Worm (Caenorhabditis elegans) whole organism, L1 larva: ENCODE data around the gene F56H9.9.
A peak's percentile ranks its signal among the peaks of the same experiment; 100 is the strongest.

Experiments
- aha-1 ChIP-seq: fragments of 150-350 bp; optimal IDR thresholded peaks from 2 replicates; lab custom pipeline; 2014; ENCODE audit warnings: missing biosample characterization, missing genetic modification characterization
- blmp-1 ChIP-seq: fragments of 150-350 bp; optimal IDR thresholded peaks from 2 replicates; lab custom pipeline; 2014; ENCODE audit warnings: missing biosample characterization, missing genetic modification characterization
- ceh-63 ChIP-seq: fragments of 200-800 bp; sonication (Bioruptor generic); optimal IDR thresholded peaks from 2 replicates; lab custom pipeline; 2018; ENCODE audit warnings: mild to moderate bottlenecking, missing genetic modification characterization, missing compliant biosample characterization
- ceh-8 ChIP-seq: fragments of 200-800 bp; sonication (Bioruptor generic); optimal IDR thresholded peaks from 2 replicates; lab custom pipeline; 2018; ENCODE audit warnings: mild to moderate bottlenecking, missing genetic modification characterization, moderate library complexity, missing compliant biosample characterization
- ceh-90 ChIP-seq: sonication (generic microtip); optimal IDR thresholded peaks from 2 replicates; lab custom pipeline; 2016; ENCODE audit warnings: missing genetic modification characterization, missing compliant biosample characterization
- efl-1 ChIP-seq, 4 experiments: fragments of 150-350 bp; optimal IDR thresholded peaks in 3 of 4; peaks in 1 of 4; 1 replicate in 1 of 4; 2 replicates in 3 of 4; lab custom pipeline; 2014; ENCODE audit warnings: missing biosample characterization in 2 of 4, missing genetic modification characterization in 2 of 4, missing genetic modification reagents in 2 of 4
- egl-13 ChIP-seq: sonication (generic microtip); optimal IDR thresholded peaks from 2 replicates; lab custom pipeline; 2016; ENCODE audit warnings: missing genotype, missing genetic modification reagents, missing genetic modification characterization, missing compliant biosample characterization
- egl-27 ChIP-seq, 2 experiments: fragments of 150-350 bp in 1 of 2; sonication (generic microtip); optimal IDR thresholded peaks; 3 replicates each; lab custom pipeline; 2017 to 2018; ENCODE audit warnings: missing biosample characterization in 2 of 2, missing genetic modification characterization in 2 of 2, missing genetic modification reagents in 2 of 2
- elt-2 ChIP-seq: sonication (generic microtip); optimal IDR thresholded peaks from 2 replicates; lab custom pipeline; 2016; ENCODE audit warnings: missing genetic modification characterization, mild to moderate bottlenecking, inconsistent platforms, missing compliant biosample characterization, missing genetic modification reagents
- elt-3 ChIP-seq, 6 experiments: fragments of 150-350 bp in 1 of 6; sonication (generic microtip); optimal IDR thresholded peaks; 2 replicates each; lab custom pipeline; 2017 to 2018; ENCODE audit warnings: missing biosample characterization in 6 of 6, missing genetic modification characterization in 6 of 6, inconsistent platforms in 1 of 6
- ets-5 ChIP-seq: fragments of 200-800 bp; sonication (Bioruptor generic); IDR thresholded peaks from 2 replicates; pipeline ENCODE4 v1.3.6; 2022; ENCODE audit warnings: missing genetic modification characterization, missing compliant biosample characterization
- fos-1 ChIP-seq: fragments of 150-350 bp; optimal IDR thresholded peaks from 2 replicates; lab custom pipeline; 2014; ENCODE audit warnings: missing biosample characterization, missing genetic modification characterization
- hlh-17 ChIP-seq: fragments of 200-800 bp; sonication (Bioruptor generic); optimal IDR thresholded peaks from 2 replicates; lab custom pipeline; 2018; ENCODE audit warnings: missing genetic modification characterization, mild to moderate bottlenecking, missing compliant biosample characterization, moderate library complexity, borderline replicate concordance
- hlh-4 ChIP-seq: sonication (generic microtip); optimal IDR thresholded peaks from 2 replicates; lab custom pipeline; 2016; ENCODE audit warnings: mild to moderate bottlenecking, missing genetic modification characterization, missing compliant biosample characterization
- hpl-2 ChIP-seq: fragments of 150-350 bp; optimal IDR thresholded peaks from 2 replicates; lab custom pipeline; 2014; ENCODE audit warnings: missing biosample characterization, missing genetic modification reagents, missing genetic modification characterization
- isw-1 ChIP-seq: fragments of 200-800 bp; sonication (Bioruptor generic); IDR thresholded peaks from 2 replicates; pipeline ENCODE4 v1.3.6; 2022; ENCODE audit warnings: missing genetic modification characterization, missing compliant biosample characterization
- jun-1 ChIP-seq: fragments of 150-350 bp; optimal IDR thresholded peaks from 2 replicates; lab custom pipeline; 2014; ENCODE audit warnings: missing biosample characterization, missing genetic modification reagents, missing genetic modification characterization
- lin-14 ChIP-seq: fragments of 200-800 bp; sonication (Bioruptor generic); optimal IDR thresholded peaks from 2 replicates; lab custom pipeline; 2018; ENCODE audit warnings: mild to moderate bottlenecking, missing genetic modification characterization, moderate library complexity, missing compliant biosample characterization
- lin-15B ChIP-seq: fragments of 150-350 bp; sonication (generic microtip); optimal IDR thresholded peaks from 3 replicates; lab custom pipeline; 2014; ENCODE audit warnings: missing biosample characterization, missing genetic modification characterization
- lin-35 ChIP-seq, 2 experiments: fragments of 150-350 bp; optimal IDR thresholded peaks; 2 replicates each; lab custom pipeline; 2014; ENCODE audit warnings: missing biosample characterization in 2 of 2, missing genetic modification characterization in 2 of 2, missing genetic modification reagents in 2 of 2
- lin-39 ChIP-seq: fragments of 150-350 bp; optimal IDR thresholded peaks from 2 replicates; lab custom pipeline; 2014; ENCODE audit warnings: missing biosample characterization, missing genetic modification reagents, missing genetic modification characterization
- lsy-2 ChIP-seq, 2 experiments: fragments of 150-350 bp; optimal IDR thresholded peaks; 2 replicates each; lab custom pipeline; 2014; ENCODE audit warnings: missing biosample characterization in 2 of 2, missing genetic modification characterization in 2 of 2
- mab-9 ChIP-seq: fragments of 200-800 bp; sonication (Bioruptor generic); IDR thresholded peaks from 2 replicates; pipeline ENCODE4 v1.3.6; 2022; ENCODE audit warnings: missing genetic modification reagents, missing genetic modification characterization, missing compliant biosample characterization
- mef-2 ChIP-seq: fragments of 150-350 bp; optimal IDR thresholded peaks from 2 replicates; lab custom pipeline; 2014; ENCODE audit warnings: missing biosample characterization, missing genetic modification characterization
- nhr-12 ChIP-seq: sonication (generic microtip); optimal IDR thresholded peaks from 2 replicates; lab custom pipeline; 2017; ENCODE audit warnings: missing biosample characterization, missing genetic modification characterization
- nhr-19 ChIP-seq: fragments of 200-800 bp; sonication (Bioruptor generic); conservative IDR thresholded peaks from 2 replicates; pipeline ENCODE4 v1.3.6; 2022; ENCODE audit warnings: missing genetic modification characterization, missing compliant biosample characterization
- nhr-28 ChIP-seq: fragments of 150-350 bp; optimal IDR thresholded peaks from 2 replicates; lab custom pipeline; 2014; ENCODE audit warnings: missing biosample characterization, missing genetic modification characterization
- nhr-47 ChIP-seq: sonication (generic microtip); optimal IDR thresholded peaks from 2 replicates; lab custom pipeline; 2016; ENCODE audit warnings: mild to moderate bottlenecking, missing genetic modification characterization, moderate library complexity, missing compliant biosample characterization
- nhr-71 ChIP-seq: sonication (generic microtip); optimal IDR thresholded peaks from 2 replicates; lab custom pipeline; 2016; ENCODE audit warnings: mild to moderate bottlenecking, missing genetic modification characterization, moderate library complexity, missing compliant biosample characterization
- nhr-76 ChIP-seq: sonication (generic microtip); optimal IDR thresholded peaks from 2 replicates; lab custom pipeline; 2017; ENCODE audit warnings: missing biosample characterization, missing genetic modification characterization
- nhr-77 ChIP-seq: fragments of 150-350 bp; optimal IDR thresholded peaks from 2 replicates; lab custom pipeline; 2014; ENCODE audit warnings: missing biosample characterization, missing genetic modification characterization
- nhr-84 ChIP-seq: sonication (generic microtip); optimal IDR thresholded peaks from 2 replicates; lab custom pipeline; 2017; ENCODE audit warnings: missing biosample characterization, missing genetic modification characterization
- pag-3 ChIP-seq: sonication (generic microtip); optimal IDR thresholded peaks from 2 replicates; lab custom pipeline; 2017; ENCODE audit warnings: missing genetic modification characterization, mild to moderate bottlenecking, missing compliant biosample characterization, antibody characterized with exemption, borderline replicate concordance; ENCODE audit not compliant: insufficient read depth
- pax-3 ChIP-seq: fragments of 200-800 bp; sonication (Bioruptor generic); optimal IDR thresholded peaks from 2 replicates; lab custom pipeline; 2018; ENCODE audit warnings: mild to moderate bottlenecking, missing genetic modification characterization, moderate library complexity, missing compliant biosample characterization
- rnt-1 ChIP-seq: sonication (generic microtip); optimal IDR thresholded peaks from 2 replicates; lab custom pipeline; 2016; ENCODE audit warnings: mild to moderate bottlenecking, missing genetic modification characterization, moderate library complexity, missing compliant biosample characterization
- snu-23 ChIP-seq: sonication (generic microtip); optimal IDR thresholded peaks from 2 replicates; lab custom pipeline; 2016; ENCODE audit warnings: missing genetic modification characterization, missing compliant biosample characterization
- sptf-1 ChIP-seq: fragments of 150-350 bp; optimal IDR thresholded peaks from 2 replicates; lab custom pipeline; 2014; ENCODE audit warnings: missing biosample characterization, missing genetic modification characterization
- sup-37 ChIP-seq: fragments of 200-800 bp; sonication (Bioruptor generic); optimal IDR thresholded peaks from 2 replicates; lab custom pipeline; 2018; ENCODE audit warnings: mild to moderate bottlenecking, missing genetic modification characterization, missing compliant biosample characterization
- tlp-1 ChIP-seq: fragments of 150-350 bp; optimal IDR thresholded peaks from 2 replicates; lab custom pipeline; 2014; ENCODE audit warnings: missing biosample characterization, missing genetic modification characterization
- unc-62 ChIP-seq: fragments of 150-350 bp; optimal IDR thresholded peaks from 2 replicates; lab custom pipeline; 2014; ENCODE audit warnings: missing biosample characterization, missing genetic modification reagents, missing genetic modification characterization
- ztf-4 ChIP-seq: fragments of 150-350 bp; optimal IDR thresholded peaks from 2 replicates; lab custom pipeline; 2014; ENCODE audit warnings: missing biosample characterization, missing genetic modification characterization

Gene F56H9.9

DNA sequence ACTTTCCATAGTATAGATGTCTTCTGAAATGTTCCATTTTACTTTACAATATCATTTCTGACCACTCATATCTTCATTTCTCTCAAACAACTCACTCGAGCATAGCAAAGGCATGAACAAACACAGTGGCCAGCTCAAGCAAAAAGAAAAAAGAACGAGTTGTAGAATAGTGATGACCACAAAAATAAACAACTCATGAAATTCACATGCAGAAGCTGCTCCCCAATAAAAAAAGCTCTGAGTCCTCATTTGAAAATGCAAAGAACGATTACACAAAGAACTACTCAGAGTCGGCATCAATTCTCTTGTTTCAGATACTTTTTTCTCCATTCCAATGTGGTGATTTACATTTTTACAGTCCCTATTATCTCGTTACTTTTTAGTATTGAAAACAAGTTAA, 10.5 kb upstream of the F56H9.9 start:
- TF ChIP-seq hlh-4 (tag; lab: Kevin White, UChicago) (no peak), egl-13 (tag; lab: Kevin White, UChicago) (no peak), rnt-1 (tag; lab: Kevin White, UChicago) (peak; percentile 20), snu-23 (GFP tag; lab: Kevin White, UChicago) (no peak), unc-62 (GFP tag; lab: Kevin White, UChicago) (no peak), ceh-90 (no peak), hlh-17 (GFP tag; lab: Kevin White, UChicago) (no peak), lsy-2 (tag; optimal IDR thresholded peaks at IDR 0.05; lab: Kevin White, UChicago) (no peak), sup-37 (GFP tag; lab: Kevin White, UChicago) (no peak), nhr-84 (no peak), hpl-2 (no peak), sptf-1 (tag; lab: Kevin White, UChicago) (no peak), nhr-12 (tag; lab: Kevin White, UChicago) (no peak), lin-15B (tag; lab: Kevin White, UChicago) (no peak), efl-1 (optimal IDR thresholded peaks at IDR 0.05; lab: Kevin White, UChicago) (no peak), efl-1 (GFP tag; optimal IDR thresholded peaks at IDR 0.05 in 1 of 2; lab: Kevin White, UChicago) (peak in 1 of 2 experiments; percentile 80), nhr-19 (peak; percentile 49), aha-1 (tag; lab: Kevin White, UChicago) (no peak)

ce11 chrV:12634050-12634449, 9.8 kb upstream of the F56H9.9 start:
- TF ChIP-seq isw-1 (GFP tag; lab: Robert Waterston, UW) (no peak), hpl-2 (no peak), jun-1 (no peak), ceh-90 (no peak), nhr-47 (tag; lab: Kevin White, UChicago) (no peak), lin-14 (GFP tag; lab: Kevin White, UChicago) (no peak), lin-39 (tag; lab: Kevin White, UChicago) (no peak), ceh-63 (GFP tag; lab: Kevin White, UChicago) (no peak), elt-2 (tag; lab: Kevin White, UChicago) (peak; percentile 85), lin-35 (GFP tag; optimal IDR thresholded peaks at IDR 0.05; lab: Kevin White, UChicago) (peak in 1 of 2 experiments; percentile 22)

DNA sequence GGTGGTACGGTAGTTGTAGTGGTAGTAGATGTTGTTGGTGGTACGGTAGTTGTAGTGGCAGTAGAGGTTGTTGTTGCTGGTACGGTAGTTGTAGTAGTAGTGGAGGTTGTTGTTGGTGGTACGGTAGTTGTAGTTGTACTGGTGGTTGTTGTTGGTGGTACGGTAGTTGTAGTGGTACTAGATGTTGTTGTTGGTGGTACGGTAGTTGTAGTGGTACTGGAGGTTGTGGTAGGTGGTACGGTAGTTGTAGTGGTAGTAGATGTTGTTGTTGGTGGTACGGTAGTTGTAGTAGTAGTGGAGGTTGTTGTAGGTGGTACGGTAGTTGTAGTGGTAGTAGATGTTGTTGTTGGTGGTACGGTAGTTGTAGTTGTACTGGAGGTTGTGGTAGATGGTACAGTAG, 8.8 kb upstream of the F56H9.9 start:
- TF ChIP-seq lin-14 (GFP tag; lab: Kevin White, UChicago) (no peak), elt-3 (tag; optimal IDR thresholded peaks at IDR 0.05; lab: Kevin White, UChicago) (no peak)

DNA sequence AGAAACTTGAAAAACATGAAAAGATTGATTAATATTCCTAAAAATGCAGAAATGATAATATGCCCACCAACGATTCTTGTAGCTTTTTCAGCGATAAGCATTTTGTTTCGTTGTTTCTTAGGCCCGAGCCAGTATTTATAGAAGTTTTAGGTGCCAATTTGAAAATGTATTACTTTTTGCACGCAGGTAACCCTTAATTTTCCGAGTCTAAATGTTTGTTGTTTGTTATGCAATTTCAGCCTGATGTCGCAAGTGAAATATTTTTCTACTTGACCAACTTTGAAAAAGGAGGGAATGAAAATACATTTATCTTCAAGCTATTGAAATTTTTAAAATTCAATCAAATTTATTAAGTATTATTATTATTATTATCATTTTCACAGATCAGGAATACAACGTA, 7.8 kb upstream of the F56H9.9 start, which contains the start of gene srx-113:
Gene srx-113, minus strand, starts transcription at position 101 of the 400 bp plus-strand sequence.
- TF ChIP-seq pax-3 (tag; lab: Kevin White, UChicago) (peak; percentile 14), nhr-77 (tag; lab: Kevin White, UChicago) (no peak)

DNA sequence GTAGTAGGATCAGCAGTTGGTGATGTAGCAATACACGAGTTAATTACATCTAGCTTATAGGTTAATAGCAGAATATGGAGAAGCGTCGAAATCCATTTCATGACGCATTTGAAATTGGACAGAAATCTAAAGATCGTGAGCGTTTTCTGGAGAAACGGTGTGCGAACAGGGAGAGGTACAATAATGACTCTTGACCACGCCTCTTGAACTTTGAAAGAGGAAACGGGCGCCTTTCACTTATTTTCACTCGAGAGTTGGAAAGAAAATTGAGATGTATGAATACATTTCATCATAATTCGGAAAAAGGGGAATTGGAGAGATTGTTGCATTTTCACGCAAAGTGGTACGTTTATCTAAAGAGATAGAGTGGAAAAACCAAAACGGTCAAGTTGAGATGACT, 5.5 kb upstream of the F56H9.9 start, which contains the start of gene F56H9.6:
Gene F56H9.6, minus strand, starts transcription at position 101 of the 400 bp plus-strand sequence.
- TF ChIP-seq nhr-28 (tag; lab: Kevin White, UChicago): no peak
- TF ChIP-seq blmp-1 (tag; lab: Kevin White, UChicago): peak; percentile 31

- TF ChIP-seq lin-35 (GFP tag; optimal IDR thresholded peaks at IDR 0.05; lab: Kevin White, UChicago): no peak
- no peak for TF ChIP-seq fos-1 (tag; lab: Kevin White, UChicago)
- TF ChIP-seq isw-1 (GFP tag; lab: Robert Waterston, UW): no peak
- TF ChIP-seq sup-37 (GFP tag; lab: Kevin White, UChicago): no peak
- TF ChIP-seq ceh-8: no peak
- TF ChIP-seq ztf-4 (tag; lab: Kevin White, UChicago): no peak
- no peak for TF ChIP-seq lin-14 (GFP tag; lab: Kevin White, UChicago)
- no peak for TF ChIP-seq mef-2 (tag; lab: Kevin White, UChicago)
- TF ChIP-seq ets-5: no peak
- no peak for TF ChIP-seq nhr-76 (tag; lab: Kevin White, UChicago)
- no peak for TF ChIP-seq tlp-1 (tag; lab: Kevin White, UChicago)
- no peak for TF ChIP-seq nhr-71 (tag; lab: Kevin White, UChicago)
- TF ChIP-seq egl-27 (tag; optimal IDR thresholded peaks at IDR 0.05; lab: Kevin White, UChicago): no peak
- no peak for TF ChIP-seq sptf-1 (tag; lab: Kevin White, UChicago)
- TF ChIP-seq mab-9 (GFP tag; lab: Robert Waterston, UW): no peak
- TF ChIP-seq rnt-1 (tag; lab: Kevin White, UChicago): no peak
- no peak for TF ChIP-seq pag-3 (tag; lab: Kevin White, UChicago)
- TF ChIP-seq ceh-63 (GFP tag; lab: Kevin White, UChicago): no peak
Observed at ce11 chrV:12612118-12612517, 12.2 kb downstream of the F56H9.9 start, which contains the start of gene cyc-2.2. Gene cyc-2.2, minus strand, starts transcription at chrV:12612218.
